Worm (Caenorhabditis elegans): ENCODE results near the gene Y55D5A.4.
A peak's percentile ranks its signal among the peaks of the same experiment; 100 is the strongest.

Y55D5A.4 gene

DNA sequence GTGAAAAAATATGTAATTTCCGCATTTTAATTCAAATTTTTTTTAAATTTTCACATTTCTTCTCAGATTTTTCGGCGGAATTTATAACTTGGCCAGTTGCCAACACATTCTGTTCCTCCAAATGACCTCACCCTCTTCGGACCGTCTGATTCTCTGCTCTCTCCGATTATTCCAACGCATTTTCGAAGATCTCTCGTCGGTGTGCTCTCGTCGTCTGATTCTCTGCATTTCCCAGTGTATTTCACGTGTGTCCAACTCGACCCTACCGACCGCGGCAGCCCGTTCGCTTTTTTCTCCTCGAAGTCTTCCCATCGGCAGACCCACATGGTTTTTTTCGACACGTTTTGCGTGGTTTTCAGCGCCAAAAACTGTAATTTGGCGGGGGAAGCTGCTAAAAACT lies 42.6 kb downstream of the Y55D5A.4 start:
- TF ChIP-seq fkh-2 (tag; optimal IDR thresholded peaks at IDR 0.05) (no peak), egl-5 (tag; optimal IDR thresholded peaks at IDR 0.05) (peak; percentile 5), ztf-4 (tag; optimal IDR thresholded peaks at IDR 0.05) (no peak), fkh-10 (GFP tag; optimal IDR thresholded peaks at IDR 0.05) (no peak), nhr-76 (tag; optimal IDR thresholded peaks at IDR 0.05) (no peak), nhr-43 (tag; optimal IDR thresholded peaks at IDR 0.05; ENCODE audit: poor library complexity, severe bottlenecking) (no peak), nhr-237 (tag; optimal IDR thresholded peaks at IDR 0.05) (no peak), ceh-16 (tag; optimal IDR thresholded peaks at IDR 0.05) (no peak), ama-1 (optimal IDR thresholded peaks at IDR 0.05) (no peak), daf-12 (tag; optimal IDR thresholded peaks at IDR 0.05) (no peak), elt-2 (tag; optimal IDR thresholded peaks at IDR 0.05) (peak; percentile 19), nhr-25 (tag; optimal IDR thresholded peaks at IDR 0.05) (peak; percentile 29), skn-1 (tag; optimal IDR thresholded peaks at IDR 0.05) (no peak), mdl-1 (tag; optimal IDR thresholded peaks at IDR 0.05) (peak; percentile 18), hmg-11 (tag; optimal IDR thresholded peaks at IDR 0.05) (peak; percentile 41), nfya-1 (tag; optimal IDR thresholded peaks at IDR 0.05; ENCODE audit: insufficient read depth) (no peak), lsy-12 (tag; optimal IDR thresholded peaks at IDR 0.05) (no peak), unc-39 (tag; optimal IDR thresholded peaks at IDR 0.05) (no peak), lin-39 (tag; optimal IDR thresholded peaks at IDR 0.05) (peak; percentile 48), nhr-67 (tag; optimal IDR thresholded peaks at IDR 0.05) (no peak), nhr-11 (tag; optimal IDR thresholded peaks at IDR 0.05) (no peak), ceh-9 (tag; optimal IDR thresholded peaks at IDR 0.05) (no peak), ceh-82 (tag; optimal IDR thresholded peaks at IDR 0.05) (no peak), tbx-2 (tag; optimal IDR thresholded peaks at IDR 0.05) (no peak), fos-1 (tag; optimal IDR thresholded peaks at IDR 0.05) (no peak), nhr-28 (tag; optimal IDR thresholded peaks at IDR 0.05) (no peak), aly-2 (tag; optimal IDR thresholded peaks at IDR 0.05) (no peak), ZK546.5 (tag; optimal IDR thresholded peaks at IDR 0.05) (no peak), zag-1 (tag; optimal IDR thresholded peaks at IDR 0.05) (no peak), R02D3.7 (tag; optimal IDR thresholded peaks at IDR 0.05) (no peak), unc-62 (GFP tag; optimal IDR thresholded peaks at IDR 0.05) (no peak), ceh-28 (tag; optimal IDR thresholded peaks at IDR 0.05) (no peak), elt-1 (tag; optimal IDR thresholded peaks at IDR 0.05) (no peak), elt-3 (tag; optimal IDR thresholded peaks at IDR 0.05) (no peak), lin-15B (tag; optimal IDR thresholded peaks at IDR 0.05) (no peak), nhr-12 (tag; optimal IDR thresholded peaks at IDR 0.05) (no peak), sea-2 (GFP tag; optimal IDR thresholded peaks at IDR 0.05) (no peak), egl-27 (tag; optimal IDR thresholded peaks at IDR 0.05) (no peak), nhr-23 (tag; optimal IDR thresholded peaks at IDR 0.05) (peak; percentile 22), nhr-77 (tag; optimal IDR thresholded peaks at IDR 0.05) (no peak)

DNA sequence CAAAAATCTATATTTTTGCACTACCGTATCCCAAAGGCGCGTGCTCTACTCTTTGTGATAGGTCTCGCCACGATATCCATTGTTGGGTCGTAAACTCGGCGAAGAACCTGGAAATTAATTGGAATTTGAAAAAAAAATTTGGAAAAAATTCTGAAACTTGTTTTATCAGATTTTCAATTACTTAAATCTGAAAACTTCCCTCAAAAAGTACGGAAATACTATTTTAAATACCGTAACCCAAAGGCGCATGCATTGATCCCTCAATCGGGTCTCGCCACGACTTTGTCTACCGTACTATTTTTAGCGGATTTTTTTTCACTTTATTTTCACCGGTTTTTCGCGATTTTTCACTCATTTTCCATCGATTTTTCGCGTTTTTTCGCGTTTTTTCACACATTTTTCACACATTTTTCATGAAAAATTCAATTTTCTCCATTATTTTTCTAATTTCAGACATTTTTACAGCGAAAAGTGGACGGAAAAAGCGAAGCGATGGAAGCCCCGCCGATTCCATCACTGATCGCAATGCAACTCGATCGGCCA lies 43.2 kb downstream of the Y55D5A.4 start, which contains the start of gene H05C05.1:
H05C05.1 (plus strand) TSS at position 493 of the 543 bp plus-strand sequence.
- no peak for TF ChIP-seq mml-1 (tag; optimal IDR thresholded peaks at IDR 0.05)
- no peak for TF ChIP-seq zag-1 (tag; optimal IDR thresholded peaks at IDR 0.05)
- no peak for TF ChIP-seq pha-4 (tag; optimal IDR thresholded peaks at IDR 0.05)
- TF ChIP-seq nhr-67 (tag; optimal IDR thresholded peaks at IDR 0.05), result no peak
- TF ChIP-seq jun-1 (tag; optimal IDR thresholded peaks at IDR 0.05), result no peak
- no peak for TF ChIP-seq nhr-43 (tag; optimal IDR thresholded peaks at IDR 0.05; ENCODE audit: poor library complexity, severe bottlenecking)
- TF ChIP-seq pqm-1 (tag; optimal IDR thresholded peaks at IDR 0.05), result no peak
- TF ChIP-seq nhr-76 (tag; optimal IDR thresholded peaks at IDR 0.05), result no peak
- no peak for TF ChIP-seq ztf-4 (tag; optimal IDR thresholded peaks at IDR 0.05)
- no peak for TF ChIP-seq snpc-4 (tag; optimal IDR thresholded peaks at IDR 0.05)
- TF ChIP-seq eor-1 (tag; optimal IDR thresholded peaks at IDR 0.05), result no peak
